Worm (Caenorhabditis elegans) whole organism, late embryonic: Measurements from ENCODE around the gene C31H2.3.

Experiments used
- ceh-18 ChIP-seq: sonication (generic microtip); optimal IDR thresholded peaks from 2 replicates; lab custom pipeline; 2016; ENCODE audit warnings: missing genetic modification characterization, missing compliant biosample characterization
- ceh-45 ChIP-seq: fragments of 200-800 bp; sonication (Bioruptor generic); IDR thresholded peaks from 2 replicates; pipeline ENCODE4 v1.3.6; 2022; ENCODE audit warnings: missing genetic modification reagents, missing genetic modification characterization, missing compliant biosample characterization
- sdc-2 ChIP-seq: sonication (generic microtip); optimal IDR thresholded peaks from 2 replicates; lab custom pipeline; 2016; ENCODE audit warnings: missing genotype, missing genetic modification characterization, missing compliant biosample characterization
- tbx-2 ChIP-seq: sonication (generic microtip); optimal IDR thresholded peaks from 2 replicates; lab custom pipeline; 2016; ENCODE audit warnings: missing genetic modification characterization, missing compliant biosample characterization

ce11 chrX:5164054-5164453 lies 9.9 kb upstream of the C31H2.3 start:
- TF ChIP-seq ceh-18 (tag; lab: Kevin White, UChicago) (no peak), sdc-2 (tag; lab: Kevin White, UChicago) (no peak), ceh-45 (GFP tag; lab: Robert Waterston, UW) (no peak), tbx-2 (tag; lab: Kevin White, UChicago) (no peak)
